Worm (Caenorhabditis elegans) whole organism, L1 larva: ENCODE results near the gene clec-8.
"Not testable (repeated sequence)": the region's sequence is repeated elsewhere in the genome, so short reads cannot be mapped to it uniquely, and the experiment has no call there.

ENCODE experiments used
- ama-1 ChIP-seq: fragments of 150-350 bp; optimal IDR thresholded peaks from 2 replicates; lab custom pipeline; 2014
- blmp-1 ChIP-seq: fragments of 150-350 bp; optimal IDR thresholded peaks from 2 replicates; lab custom pipeline; 2014; ENCODE audit warnings: missing biosample characterization, missing genetic modification characterization
- ceh-63 ChIP-seq: fragments of 200-800 bp; sonication (Bioruptor generic); optimal IDR thresholded peaks from 2 replicates; lab custom pipeline; 2018; ENCODE audit warnings: mild to moderate bottlenecking, missing genetic modification characterization, missing compliant biosample characterization
- ceh-82 ChIP-seq, 3 experiments: fragments of 150-350 bp in 1 of 3; sonication (generic microtip) in 2 of 3; optimal IDR thresholded peaks; 2 replicates each; lab custom pipeline; 2014 to 2017; ENCODE audit warnings: missing biosample characterization in 3 of 3, missing genetic modification characterization in 3 of 3
- dpl-1 ChIP-seq, 3 experiments: fragments of 150-350 bp in 2 of 3; sonication (generic microtip) in 1 of 3; optimal IDR thresholded peaks; 2 replicates each; lab custom pipeline; 2014 to 2017; ENCODE audit warnings: missing biosample characterization in 3 of 3, missing genetic modification characterization in 3 of 3, missing genetic modification reagents in 3 of 3
- efl-1 ChIP-seq, 4 experiments: fragments of 150-350 bp; optimal IDR thresholded peaks in 3 of 4; peaks in 1 of 4; 1 replicate in 1 of 4; 2 replicates in 3 of 4; lab custom pipeline; 2014; ENCODE audit warnings: missing biosample characterization in 2 of 4, missing genetic modification characterization in 2 of 4, missing genetic modification reagents in 2 of 4
- egl-13 ChIP-seq: sonication (generic microtip); optimal IDR thresholded peaks from 2 replicates; lab custom pipeline; 2016; ENCODE audit warnings: missing genotype, missing genetic modification reagents, missing genetic modification characterization, missing compliant biosample characterization
- egl-27 ChIP-seq, 2 experiments: fragments of 150-350 bp in 1 of 2; sonication (generic microtip); optimal IDR thresholded peaks; 3 replicates each; lab custom pipeline; 2017 to 2018; ENCODE audit warnings: missing biosample characterization in 2 of 2, missing genetic modification characterization in 2 of 2, missing genetic modification reagents in 2 of 2
- elt-3 ChIP-seq, 6 experiments: fragments of 150-350 bp in 1 of 6; sonication (generic microtip); optimal IDR thresholded peaks; 2 replicates each; lab custom pipeline; 2017 to 2018; ENCODE audit warnings: missing biosample characterization in 6 of 6, missing genetic modification characterization in 6 of 6, inconsistent platforms in 1 of 6
- fkh-10 ChIP-seq: sonication (generic microtip); optimal IDR thresholded peaks from 2 replicates; lab custom pipeline; 2017; ENCODE audit warnings: missing biosample characterization, missing genetic modification reagents, missing genetic modification characterization
- irx-1 ChIP-seq: sonication (generic microtip); optimal IDR thresholded peaks from 2 replicates; lab custom pipeline; 2016; ENCODE audit warnings: missing genetic modification characterization, missing compliant biosample characterization
- lin-14 ChIP-seq: fragments of 200-800 bp; sonication (Bioruptor generic); optimal IDR thresholded peaks from 2 replicates; lab custom pipeline; 2018; ENCODE audit warnings: mild to moderate bottlenecking, missing genetic modification characterization, moderate library complexity, missing compliant biosample characterization
- lin-35 ChIP-seq, 2 experiments: fragments of 150-350 bp; optimal IDR thresholded peaks; 2 replicates each; lab custom pipeline; 2014; ENCODE audit warnings: missing biosample characterization in 2 of 2, missing genetic modification characterization in 2 of 2, missing genetic modification reagents in 2 of 2
- lin-39 ChIP-seq: fragments of 150-350 bp; optimal IDR thresholded peaks from 2 replicates; lab custom pipeline; 2014; ENCODE audit warnings: missing biosample characterization, missing genetic modification reagents, missing genetic modification characterization
- mdl-1 ChIP-seq, 2 experiments: fragments of 150-350 bp; optimal IDR thresholded peaks; 2 replicates each; lab custom pipeline; 2014 to 2017; ENCODE audit warnings: missing biosample characterization in 2 of 2, missing genetic modification characterization in 2 of 2, inconsistent platforms in 1 of 2
- mef-2 ChIP-seq: fragments of 150-350 bp; optimal IDR thresholded peaks from 2 replicates; lab custom pipeline; 2014; ENCODE audit warnings: missing biosample characterization, missing genetic modification characterization
- mep-1 ChIP-seq: fragments of 150-350 bp; optimal IDR thresholded peaks from 2 replicates; lab custom pipeline; 2014; ENCODE audit warnings: missing biosample characterization, missing genetic modification characterization
- nhr-19 ChIP-seq: fragments of 200-800 bp; sonication (Bioruptor generic); conservative IDR thresholded peaks from 2 replicates; pipeline ENCODE4 v1.3.6; 2022; ENCODE audit warnings: missing genetic modification characterization, missing compliant biosample characterization
- nhr-20 ChIP-seq: sonication (generic microtip); optimal IDR thresholded peaks from 2 replicates; lab custom pipeline; 2016; ENCODE audit warnings: mild to moderate bottlenecking, missing genetic modification characterization, missing compliant biosample characterization
- nhr-237 ChIP-seq: fragments of 150-350 bp; optimal IDR thresholded peaks from 2 replicates; lab custom pipeline; 2014; ENCODE audit warnings: missing biosample characterization, missing genetic modification characterization
- nhr-47 ChIP-seq: sonication (generic microtip); optimal IDR thresholded peaks from 2 replicates; lab custom pipeline; 2016; ENCODE audit warnings: mild to moderate bottlenecking, missing genetic modification characterization, moderate library complexity, missing compliant biosample characterization
- nhr-71 ChIP-seq: sonication (generic microtip); optimal IDR thresholded peaks from 2 replicates; lab custom pipeline; 2016; ENCODE audit warnings: mild to moderate bottlenecking, missing genetic modification characterization, moderate library complexity, missing compliant biosample characterization
- nhr-84 ChIP-seq: sonication (generic microtip); optimal IDR thresholded peaks from 2 replicates; lab custom pipeline; 2017; ENCODE audit warnings: missing biosample characterization, missing genetic modification characterization
- nhr-85 ChIP-seq: sonication (generic microtip); peaks from one replicate; lab custom pipeline; 2016; ENCODE audit warnings: missing genetic modification characterization, inconsistent platforms, missing compliant biosample characterization
- nhr-90 ChIP-seq: sonication (generic microtip); optimal IDR thresholded peaks from 2 replicates; lab custom pipeline; 2016; ENCODE audit warnings: mild to moderate bottlenecking, missing genetic modification characterization, missing compliant biosample characterization; ENCODE audit not compliant: poor library complexity
- pax-3 ChIP-seq: fragments of 200-800 bp; sonication (Bioruptor generic); optimal IDR thresholded peaks from 2 replicates; lab custom pipeline; 2018; ENCODE audit warnings: mild to moderate bottlenecking, missing genetic modification characterization, moderate library complexity, missing compliant biosample characterization
- pqm-1 ChIP-seq: sonication (generic microtip); optimal IDR thresholded peaks from 3 replicates; lab custom pipeline; 2017; ENCODE audit warnings: missing biosample characterization, missing genetic modification characterization
- snu-23 ChIP-seq: sonication (generic microtip); optimal IDR thresholded peaks from 2 replicates; lab custom pipeline; 2016; ENCODE audit warnings: missing genetic modification characterization, missing compliant biosample characterization
- tbx-2 ChIP-seq: sonication (generic microtip); optimal IDR thresholded peaks from 2 replicates; lab custom pipeline; 2016; ENCODE audit warnings: missing genetic modification characterization, missing compliant biosample characterization
- tlp-1 ChIP-seq: fragments of 150-350 bp; optimal IDR thresholded peaks from 2 replicates; lab custom pipeline; 2014; ENCODE audit warnings: missing biosample characterization, missing genetic modification characterization
- unc-130 ChIP-seq: fragments of 150-350 bp; optimal IDR thresholded peaks from 2 replicates; lab custom pipeline; 2017; ENCODE audit warnings: missing biosample characterization, missing genetic modification characterization, inconsistent platforms
- unc-30 ChIP-seq: sonication (generic microtip); optimal IDR thresholded peaks from 2 replicates; lab custom pipeline; 2017; ENCODE audit warnings: missing biosample characterization, missing genetic modification characterization
- unc-98 ChIP-seq: fragments of 200-800 bp; sonication (Bioruptor generic); IDR thresholded peaks from 2 replicates; pipeline ENCODE4 v1.3.6; 2022; ENCODE audit warnings: missing genetic modification characterization, missing compliant biosample characterization
- xbp-1 ChIP-seq: sonication (generic microtip); optimal IDR thresholded peaks from 2 replicates; lab custom pipeline; 2016; ENCODE audit warnings: missing genetic modification characterization, missing compliant biosample characterization
- ztf-4 ChIP-seq: fragments of 150-350 bp; optimal IDR thresholded peaks from 2 replicates; lab custom pipeline; 2014; ENCODE audit warnings: missing biosample characterization, missing genetic modification characterization

The clec-8 gene

DNA sequence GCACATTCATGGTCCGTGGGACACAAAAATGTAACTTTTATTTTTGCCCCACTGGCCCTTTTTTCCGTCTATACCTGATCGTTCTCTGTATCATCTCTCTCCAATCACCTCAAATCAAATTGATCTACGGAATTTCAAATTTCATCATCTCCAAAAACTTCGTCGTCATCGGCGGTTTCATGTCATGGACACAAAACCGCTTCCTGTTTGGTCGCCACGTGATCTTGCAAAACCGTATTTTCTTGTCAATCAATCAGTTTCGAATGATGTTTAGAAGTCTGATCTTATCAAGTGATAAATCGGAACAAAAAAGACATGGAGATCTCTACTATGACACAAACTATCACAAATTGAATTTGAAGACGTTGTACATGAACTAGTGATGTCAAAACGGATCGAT, 47.8 kb upstream of the clec-8 start (continued):
- TF ChIP-seq nhr-20 (tag; lab: Kevin White, UChicago) (peak; percentile 96), lin-14 (GFP tag; lab: Kevin White, UChicago) (peak; percentile 87), tlp-1 (tag; lab: Kevin White, UChicago) (no peak), egl-27 (tag; optimal IDR thresholded peaks at IDR 0.05; lab: Kevin White, UChicago) (no peak), pax-3 (tag; lab: Kevin White, UChicago) (no peak), nhr-237 (tag; lab: Kevin White, UChicago) (no peak), egl-13 (no peak), ama-1 (no peak)
- TF ChIP-seq, all 84 proteins: peak for 16

DNA sequence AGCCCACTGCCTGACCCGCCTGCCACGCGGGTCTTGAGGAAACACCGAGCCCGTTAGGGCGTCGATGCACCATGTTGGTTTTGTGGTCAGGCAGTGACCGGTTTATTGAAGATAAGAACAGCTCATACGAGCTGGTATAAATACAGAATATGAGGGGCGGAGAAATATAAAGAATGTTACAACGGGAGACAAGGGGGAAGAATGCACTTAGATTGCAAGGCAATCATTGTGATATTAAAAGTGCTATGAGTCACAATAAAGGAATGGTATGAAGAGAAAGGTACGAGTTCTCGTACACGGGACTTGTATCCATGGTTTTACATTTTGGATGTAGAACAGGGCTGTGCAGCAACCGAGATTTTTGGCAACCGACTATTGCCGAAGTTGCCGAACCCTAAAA, 46.6 kb upstream of the clec-8 start, which contains the start of gene Y38E10A.14:
Gene Y38E10A.14 (minus strand): TSS at position 101 of the 400 bp plus-strand sequence.
- not testable (repeated sequence) for TF ChIP-seq ceh-82 (tag; optimal IDR thresholded peaks at IDR 0.05; lab: Kevin White, UChicago); unc-30 (tag; lab: Kevin White, UChicago); mep-1 (tag; lab: Kevin White, UChicago)

DNA sequence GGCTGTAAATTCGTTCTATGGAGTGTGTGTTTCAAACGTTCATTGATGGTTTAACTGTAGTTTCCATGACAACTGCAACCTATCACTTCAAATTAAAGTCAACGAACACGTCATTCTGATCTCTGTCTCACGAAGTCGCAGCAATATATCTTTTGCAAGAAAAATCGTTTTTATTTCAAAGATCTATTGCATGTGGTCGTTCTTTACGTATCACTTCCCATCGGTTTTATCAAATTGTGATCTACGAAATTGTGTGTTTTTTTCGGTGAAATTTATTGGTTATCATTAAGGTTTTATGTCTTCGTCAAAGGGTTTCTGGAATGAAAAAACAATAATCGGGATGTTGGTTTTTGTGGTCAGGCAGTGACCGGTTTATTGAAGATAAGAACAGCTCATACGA, 45.0 kb upstream of the clec-8 start:
- TF ChIP-seq lin-35 (GFP tag; optimal IDR thresholded peaks at IDR 0.05; lab: Kevin White, UChicago) (peak in 1 of 2 experiments; percentile 22), ceh-63 (no peak), elt-3 (tag; optimal IDR thresholded peaks at IDR 0.05; lab: Kevin White, UChicago) (peak in 2 of 6 experiments; percentile 3 to 58), nhr-85 (tag; lab: Kevin White, UChicago) (peak; percentile 50), nhr-20 (tag; lab: Kevin White, UChicago) (peak; percentile 41)
- TF ChIP-seq, all 84 proteins: peak for 4

DNA sequence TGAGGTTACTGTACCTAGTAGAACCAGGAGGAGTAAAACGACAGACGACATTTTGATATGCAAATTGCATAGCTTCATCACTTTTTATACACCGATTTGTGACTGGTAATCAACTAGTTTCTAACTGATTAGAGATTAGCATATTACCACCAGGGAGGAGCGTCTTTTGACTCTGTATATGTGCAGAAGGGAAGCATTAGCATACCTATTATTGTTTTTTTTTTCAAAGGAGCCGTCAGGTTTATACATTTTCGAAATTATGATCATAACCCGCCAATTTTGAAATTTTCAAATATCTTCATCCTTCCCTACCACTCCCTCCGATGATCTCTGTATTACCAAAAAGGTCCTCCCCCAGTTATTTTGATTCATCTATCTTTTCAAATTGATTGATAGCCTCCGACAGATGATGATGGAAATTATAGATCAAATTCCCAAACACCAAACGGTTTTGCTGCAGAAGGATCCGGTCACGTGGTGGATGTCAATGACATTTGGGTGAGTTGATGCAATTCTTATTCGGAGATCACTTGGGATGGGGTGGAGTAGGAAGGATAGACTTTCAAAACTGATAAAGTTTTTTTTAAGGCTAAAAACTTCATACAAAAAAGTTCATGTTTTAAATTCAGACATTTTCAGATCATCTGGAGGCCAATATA, 44.2 kb upstream of the clec-8 start, which contains the start of gene nspe-8:
Gene nspe-8 (minus strand): TSS at position 51 of the 659 bp plus-strand sequence.
- TF ChIP-seq pqm-1 (tag; lab: Kevin White, UChicago) (no peak), fkh-10 (GFP tag; lab: Kevin White, UChicago) (no peak), mdl-1 (tag; optimal IDR thresholded peaks at IDR 0.05; lab: Kevin White, UChicago) (peak in 1 of 2 experiments; percentile 15), nhr-90 (tag; lab: Kevin White, UChicago) (peak; percentile 63), unc-130 (tag; lab: Kevin White, UChicago) (no peak), dpl-1 (GFP tag; optimal IDR thresholded peaks at IDR 0.05; lab: Kevin White, UChicago) (peak in 1 of 3 experiments; percentile 34), nhr-85 (tag; lab: Kevin White, UChicago) (peak; percentile 97), blmp-1 (tag; lab: Kevin White, UChicago) (peak; percentile 38), mef-2 (tag; lab: Kevin White, UChicago) (no peak), lin-39 (tag; lab: Kevin White, UChicago) (peak; percentile 24), ztf-4 (no peak), tbx-2 (tag; lab: Kevin White, UChicago) (peak; percentile 77), nhr-84 (no peak), unc-98 (GFP tag; lab: Robert Waterston, UW) (no peak), nhr-71 (tag; lab: Kevin White, UChicago) (peak; percentile 81), efl-1 (optimal IDR thresholded peaks at IDR 0.05; lab: Kevin White, UChicago) (no peak), efl-1 (GFP tag; optimal IDR thresholded peaks at IDR 0.05 in 1 of 2; lab: Kevin White, UChicago) (peak in 1 of 2 experiments; percentile 81), nhr-47 (tag; lab: Kevin White, UChicago) (peak; percentile 69), snu-23 (GFP tag; lab: Kevin White, UChicago) (peak; percentile 63), elt-3 (tag; optimal IDR thresholded peaks at IDR 0.05; lab: Kevin White, UChicago) (peak in 5 of 6 experiments; percentile 60 to 86 (median 75)), nhr-20 (tag; lab: Kevin White, UChicago) (peak; percentile 90), lin-35 (GFP tag; optimal IDR thresholded peaks at IDR 0.05; lab: Kevin White, UChicago) (peak in 1 of 2 experiments; percentile 65), lin-14 (GFP tag; lab: Kevin White, UChicago) (peak; percentile 70), nhr-19 (peak; percentile 44), irx-1 (no peak), xbp-1 (tag; lab: Kevin White, UChicago) (no peak)
